Fruit fly (Drosophila melanogaster): Measurements from ENCODE around the gene CG11722.

The CG11722 gene

DNA sequence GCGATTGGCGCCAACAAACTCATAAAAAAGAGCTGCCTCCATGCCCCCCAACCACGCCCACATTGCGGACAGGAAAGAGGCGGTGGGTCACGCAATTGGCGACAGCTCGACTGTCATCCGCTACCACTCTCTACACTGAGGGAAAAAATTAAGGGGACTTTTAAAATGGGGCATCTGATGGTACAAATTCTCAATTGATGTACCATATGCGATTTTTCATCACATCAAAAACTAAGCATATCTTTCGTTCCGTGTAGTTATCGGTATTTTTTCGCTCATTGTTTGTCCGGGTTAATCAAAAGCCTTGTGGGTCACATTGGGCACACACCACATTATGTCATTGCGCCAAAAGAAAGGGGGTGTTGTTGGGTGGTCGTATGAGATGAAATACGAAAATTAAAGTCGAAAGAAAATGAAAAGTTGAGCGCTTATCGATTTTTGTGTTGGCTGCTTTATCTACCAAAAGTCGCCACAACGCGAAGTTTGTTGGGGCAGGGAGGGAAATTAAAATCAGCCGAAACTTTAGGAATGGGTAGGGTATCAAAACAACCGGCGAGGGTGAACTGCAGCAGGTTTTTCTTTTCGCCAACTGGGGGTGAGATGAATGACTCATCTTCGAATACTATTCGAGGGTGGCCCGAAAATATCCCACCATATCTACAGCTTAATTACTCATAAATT, 21.2 kb downstream of the CG11722 start (continued):
- no peak for TF ChIP-seq crp (GFP tag; optimal IDR thresholded peaks at IDR 0.05)
- no peak for TF ChIP-seq unpg (GFP tag; optimal IDR thresholded peaks at IDR 0.05)
- 0 out of 3 replicates have a peak, but pooled peaks have one; percentile 19 for TF ChIP-seq Aef1 (GFP tag; IDR thresholded peaks at IDR 0.05)
- TF ChIP-seq rib (GFP tag; IDR thresholded peaks at IDR 0.05) = 0 out of 2 replicates have a peak, but pooled peaks have one; percentile 37
- TF ChIP-seq NC2β (GFP tag; optimal IDR thresholded peaks at IDR 0.05) = no peak
- TF ChIP-seq Mes4 (GFP tag; optimal IDR thresholded peaks at IDR 0.05) = no peak
- TF ChIP-seq CG7556 (GFP tag; optimal IDR thresholded peaks at IDR 0.05) = no peak
- TF ChIP-seq kah (GFP tag; optimal IDR thresholded peaks at IDR 0.05) = no peak
- TF ChIP-seq Sry-δ (GFP tag; optimal IDR thresholded peaks at IDR 0.05) = no peak
- TF ChIP-seq H2.0 (GFP tag; IDR thresholded peaks at IDR 0.05) = peak; percentile 19; the same call in 1 of the 2 replicates
- TF ChIP-seq CG13624 (GFP tag; optimal IDR thresholded peaks at IDR 0.05) = peak; percentile 36
- TF ChIP-seq CG17912 (GFP tag; optimal IDR thresholded peaks at IDR 0.05) = no peak
- TF ChIP-seq gem (tag; optimal IDR thresholded peaks at IDR 0.05) = no peak
- peak; percentile 50 for TF ChIP-seq HHEX (GFP tag; optimal IDR thresholded peaks at IDR 0.05)
- TF ChIP-seq gce (GFP tag; IDR thresholded peaks at IDR 0.05) = 0 out of 3 replicates have a peak, but pooled peaks have one; percentile 4
- no peak for TF ChIP-seq gcm2 (GFP tag; optimal IDR thresholded peaks at IDR 0.05)
- no peak for TF ChIP-seq CG8924 (tag; optimal IDR thresholded peaks at IDR 0.05)
- TF ChIP-seq CG11093 (GFP tag; IDR thresholded peaks at IDR 0.05) = no peak
- no peak for TF ChIP-seq insv (GFP tag; optimal IDR thresholded peaks at IDR 0.05)
- peak; percentile 47; the same call in 1 of the 2 replicates for TF ChIP-seq MBD-R2 (GFP tag; IDR thresholded peaks at IDR 0.05)
- no peak for TF ChIP-seq Opbp (GFP tag; IDR thresholded peaks at IDR 0.05; ENCODE audit: partially characterized antibody)
- no peak for TF ChIP-seq grn (GFP tag; optimal IDR thresholded peaks at IDR 0.05)
- TF ChIP-seq CG8765 (GFP tag; IDR thresholded peaks at IDR 0.05) = no peak
- no peak for TF ChIP-seq Dip3 (GFP tag; optimal IDR thresholded peaks at IDR 0.05)
- TF ChIP-seq Sox102F (GFP tag; optimal IDR thresholded peaks at IDR 0.05) = no peak
- no peak for TF ChIP-seq br (optimal IDR thresholded peaks at IDR 0.05)
- peak; percentile 21 for TF ChIP-seq CG9817 (tag; optimal IDR thresholded peaks at IDR 0.05)
- TF ChIP-seq CG6765 (GFP tag; optimal IDR thresholded peaks at IDR 0.05) = peak; percentile 55
- no peak for TF ChIP-seq CG10979 (tag; optimal IDR thresholded peaks at IDR 0.05)
- no peak for TF ChIP-seq Trl (optimal IDR thresholded peaks at IDR 0.05)
- TF ChIP-seq Trl (GFP tag; optimal IDR thresholded peaks at IDR 0.05) = peak; percentile 36
- no peak for TF ChIP-seq TFAM (GFP tag; optimal IDR thresholded peaks at IDR 0.05)
- no peak for TF ChIP-seq CG6813 (GFP tag; optimal IDR thresholded peaks at IDR 0.05)
- no peak for TF ChIP-seq CG9437 (GFP tag; optimal IDR thresholded peaks at IDR 0.05)
- no peak for TF ChIP-seq tio (GFP tag; optimal IDR thresholded peaks at IDR 0.05)
- no peak for TF ChIP-seq Fer1 (GFP tag; optimal IDR thresholded peaks at IDR 0.05)
- no peak for TF ChIP-seq Atf-2 (GFP tag; optimal IDR thresholded peaks at IDR 0.05)
- TF ChIP-seq CG18476 (GFP tag; optimal IDR thresholded peaks at IDR 0.05) = no peak
- TF ChIP-seq CG8281 (tag; optimal IDR thresholded peaks at IDR 0.05) = no peak
- TF ChIP-seq toy (GFP tag; IDR thresholded peaks at IDR 0.05) = no peak
- TF ChIP-seq Nf-YA (GFP tag; IDR thresholded peaks at IDR 0.05) = no peak
- no peak for TF ChIP-seq CG12104 (GFP tag; optimal IDR thresholded peaks at IDR 0.05)
- TF ChIP-seq Eip74EF (GFP tag; optimal IDR thresholded peaks at IDR 0.05) = no peak
- TF ChIP-seq row (GFP tag; IDR thresholded peaks at IDR 0.05) = peak; percentile 71
- TF ChIP-seq CG4424 (GFP tag; optimal IDR thresholded peaks at IDR 0.05) = no peak
- no peak for TF ChIP-seq eve (GFP tag; optimal IDR thresholded peaks at IDR 0.05)
- no peak for TF ChIP-seq cas (GFP tag; IDR thresholded peaks at IDR 0.05)
- TF ChIP-seq Gsc (GFP tag; IDR thresholded peaks at IDR 0.05) = no peak
- TF ChIP-seq CG1024 (GFP tag; IDR thresholded peaks at IDR 0.05) = no peak
- no peak for TF ChIP-seq CG4282 (GFP tag; optimal IDR thresholded peaks at IDR 0.05)
- no peak for TF ChIP-seq hbn (GFP tag; IDR thresholded peaks at IDR 0.05; ENCODE audit: partially characterized antibody)

All from whole organism, embryonic.